Fruit fly (Drosophila melanogaster) S2 (cell line): ENCODE data around the gene CG34124.

Source experiments
- CG8478 ChIP-seq: fragments of >200 bp; optimal IDR thresholded peaks from 2 replicates; lab custom pipeline; 2018
- CTCF ChIP-seq, 2 experiments: fragments of >200 bp; optimal IDR thresholded peaks; 2 replicates each; lab custom pipeline; 2018

dm6 chr2L:4928340-4928739 is 29.9 kb upstream of the CG34124 start:
- no peak for TF ChIP-seq CG8478
- TF ChIP-seq CTCF (optimal IDR thresholded peaks at IDR 0.05; lab: Kevin White, UChicago): no peak
